Worm (Caenorhabditis elegans) whole organism, L4 larva: ENCODE measurements around the gene glr-6.
A peak's percentile ranks its signal among the peaks of the same experiment; 100 is the strongest.

Experiments
- D1046.2 ChIP-seq: fragments of 200-800 bp; sonication (Bioruptor generic); IDR thresholded peaks from 2 replicates; pipeline ENCODE4 v1.3.6; 2022; ENCODE audit warnings: missing genetic modification characterization, missing compliant biosample characterization
- F26F4.8 ChIP-seq: fragments of 200-800 bp; sonication (Bioruptor generic); conservative IDR thresholded peaks from 2 replicates; pipeline ENCODE4 v1.3.6; 2022; ENCODE audit warnings: missing genetic modification characterization, missing compliant biosample characterization
- Y105C5A.15 ChIP-seq: fragments of 200-800 bp; sonication (Bioruptor generic); IDR thresholded peaks from 2 replicates; pipeline ENCODE4 v1.3.6; 2022; ENCODE audit warnings: missing genetic modification characterization, missing compliant biosample characterization
- aha-1 ChIP-seq: fragments of 150-350 bp; peaks from one replicate; lab custom pipeline; 2014; ENCODE audit warnings: missing biosample characterization, missing genetic modification characterization
- aly-2 ChIP-seq: sonication (generic microtip); optimal IDR thresholded peaks from 2 replicates; lab custom pipeline; 2018; ENCODE audit warnings: missing biosample characterization, missing genetic modification characterization
- arid-1 ChIP-seq: fragments of 200-800 bp; sonication (Bioruptor generic); conservative IDR thresholded peaks from 2 replicates; pipeline ENCODE4 v1.3.6; 2022; ENCODE audit warnings: missing genetic modification reagents, missing genetic modification characterization, missing compliant biosample characterization
- daf-16 ChIP-seq, 3 experiments: sonication (generic microtip); optimal IDR thresholded peaks; 2 replicates each; lab custom pipeline; 2016 to 2017; ENCODE audit warnings: missing genetic modification characterization in 3 of 3, missing genetic modification reagents in 3 of 3, mild to moderate bottlenecking in 2 of 3, missing compliant biosample characterization in 2 of 3, missing biosample characterization in 1 of 3, moderate library complexity in 1 of 3
- dmd-6 ChIP-seq: fragments of 200-800 bp; sonication (Bioruptor generic); IDR thresholded peaks from 2 replicates; pipeline ENCODE4 v1.3.6; 2022; ENCODE audit warnings: missing genetic modification reagents, missing genetic modification characterization, missing compliant biosample characterization
- dpl-1 ChIP-seq: fragments of 150-350 bp; optimal IDR thresholded peaks from 2 replicates; lab custom pipeline; 2014; ENCODE audit warnings: missing biosample characterization, missing genetic modification reagents, missing genetic modification characterization
- dve-1 ChIP-seq: sonication (generic microtip); optimal IDR thresholded peaks from 2 replicates; lab custom pipeline; 2017; ENCODE audit warnings: antibody characterized with exemption, mild to moderate bottlenecking, missing genetic modification characterization, missing compliant biosample characterization; ENCODE audit not compliant: insufficient read depth
- fos-1 ChIP-seq: fragments of 150-350 bp; optimal IDR thresholded peaks from 2 replicates; lab custom pipeline; 2014; ENCODE audit warnings: missing biosample characterization, missing genetic modification characterization
- gei-8 ChIP-seq: fragments of 200-800 bp; sonication (Bioruptor generic); optimal IDR thresholded peaks from 2 replicates; lab custom pipeline; 2018; ENCODE audit warnings: mild to moderate bottlenecking, missing genetic modification characterization, missing compliant biosample characterization
- hif-1 ChIP-seq, 2 experiments: sonication (generic microtip); optimal IDR thresholded peaks; 2 replicates each; lab custom pipeline; 2016 to 2017; ENCODE audit warnings: missing compliant biosample characterization in 2 of 2, missing genetic modification characterization in 2 of 2, missing genetic modification reagents in 2 of 2, missing genotype in 2 of 2, mild to moderate bottlenecking in 1 of 2
- hlh-11 ChIP-seq: fragments of 200-800 bp; sonication (Bioruptor generic); optimal IDR thresholded peaks from 2 replicates; lab custom pipeline; 2018; ENCODE audit warnings: mild to moderate bottlenecking, missing genetic modification characterization, missing compliant biosample characterization
- hmg-1.1 ChIP-seq: fragments of 200-800 bp; sonication (Bioruptor generic); IDR thresholded peaks from 2 replicates; pipeline ENCODE4 v1.3.6; 2022; ENCODE audit warnings: missing genetic modification reagents, missing genetic modification characterization, missing compliant biosample characterization
- jun-1 ChIP-seq: fragments of 150-350 bp; optimal IDR thresholded peaks from 2 replicates; lab custom pipeline; 2014; ENCODE audit warnings: missing biosample characterization, missing genetic modification reagents, missing genetic modification characterization
- lim-7 ChIP-seq: fragments of 200-800 bp; sonication (Bioruptor generic); IDR thresholded peaks from 2 replicates; pipeline ENCODE4 v1.3.6; 2022; ENCODE audit warnings: missing genetic modification characterization, missing compliant biosample characterization
- lin-1 ChIP-seq: fragments of 200-800 bp; sonication (Bioruptor generic); IDR thresholded peaks from 2 replicates; pipeline ENCODE4 v1.3.6; 2022; ENCODE audit warnings: missing genetic modification reagents, missing genetic modification characterization, missing compliant biosample characterization
- lin-29 ChIP-seq: fragments of 200-800 bp; sonication (Bioruptor generic); IDR thresholded peaks from 2 replicates; pipeline ENCODE4 v1.3.6; 2022; ENCODE audit warnings: missing genetic modification reagents, missing genetic modification characterization, missing compliant biosample characterization
- lin-38 ChIP-seq: fragments of 200-800 bp; sonication (Bioruptor generic); IDR thresholded peaks from 2 replicates; pipeline ENCODE4 v1.3.6; 2022; ENCODE audit warnings: missing genetic modification reagents, missing genetic modification characterization, missing compliant biosample characterization
- mdl-1 ChIP-seq, 2 experiments: fragments of 150-350 bp in 1 of 2; sonication (generic microtip) in 1 of 2; optimal IDR thresholded peaks; 2 replicates each; lab custom pipeline; 2014 to 2017; ENCODE audit warnings: missing biosample characterization in 2 of 2, missing genetic modification characterization in 2 of 2
- mes-2 ChIP-seq: sonication (generic microtip); optimal IDR thresholded peaks from 2 replicates; lab custom pipeline; 2016; ENCODE audit warnings: missing genotype, mild to moderate bottlenecking, missing genetic modification characterization, missing compliant biosample characterization; ENCODE audit not compliant: poor library complexity, severe bottlenecking
- nhr-102 ChIP-seq: sonication (generic microtip); optimal IDR thresholded peaks from 2 replicates; lab custom pipeline; 2016; ENCODE audit warnings: mild to moderate bottlenecking, missing genetic modification characterization, moderate library complexity, missing compliant biosample characterization
- nhr-11 ChIP-seq: fragments of 150-350 bp; optimal IDR thresholded peaks from 2 replicates; lab custom pipeline; 2014; ENCODE audit warnings: missing biosample characterization, missing genetic modification characterization
- nhr-28 ChIP-seq: fragments of 150-350 bp; optimal IDR thresholded peaks from 2 replicates; lab custom pipeline; 2014; ENCODE audit warnings: missing biosample characterization, missing genetic modification characterization
- nhr-41 ChIP-seq: fragments of 200-800 bp; sonication (Bioruptor generic); IDR thresholded peaks from 2 replicates; pipeline ENCODE4 v1.3.6; 2022; ENCODE audit warnings: missing genetic modification reagents, missing genetic modification characterization, missing compliant biosample characterization
- nhr-48 ChIP-seq: sonication (generic microtip); optimal IDR thresholded peaks from 2 replicates; lab custom pipeline; 2016; ENCODE audit warnings: mild to moderate bottlenecking, missing genetic modification characterization, missing compliant biosample characterization
- nhr-6 ChIP-seq: fragments of 150-350 bp; optimal IDR thresholded peaks from 2 replicates; lab custom pipeline; 2014; ENCODE audit warnings: missing biosample characterization, missing genetic modification characterization
- nhr-76 ChIP-seq: fragments of 150-350 bp; optimal IDR thresholded peaks from 2 replicates; lab custom pipeline; 2014; ENCODE audit warnings: missing biosample characterization, missing genetic modification characterization
- nhr-77 ChIP-seq: fragments of 150-350 bp; optimal IDR thresholded peaks from 2 replicates; lab custom pipeline; 2014; ENCODE audit warnings: missing biosample characterization, missing genetic modification characterization
- pha-4 ChIP-seq, 2 experiments: fragments of 150-350 bp in 1 of 2; fragments of 200-800 bp in 1 of 2; sonication (Bioruptor generic) in 1 of 2; IDR thresholded peaks in 1 of 2; optimal IDR thresholded peaks in 1 of 2; 2 replicates each; pipeline versions ENCODE4 v1.3.6 to Lab custom; 2014 to 2022; ENCODE audit warnings: missing genetic modification characterization in 2 of 2, missing genetic modification reagents in 2 of 2, missing biosample characterization in 1 of 2, missing compliant biosample characterization in 1 of 2
- pqm-1 ChIP-seq: sonication (generic microtip); optimal IDR thresholded peaks from 2 replicates; lab custom pipeline; 2017; ENCODE audit warnings: missing biosample characterization, missing genetic modification characterization
- rbr-2 ChIP-seq: sonication (generic microtip); optimal IDR thresholded peaks from 2 replicates; lab custom pipeline; 2016; ENCODE audit warnings: missing genotype, missing genetic modification characterization, missing compliant biosample characterization
- saeg-2 ChIP-seq: fragments of 200-800 bp; sonication (Bioruptor generic); IDR thresholded peaks from 2 replicates; pipeline ENCODE4 v1.3.6; 2022; ENCODE audit warnings: missing genetic modification reagents, missing genetic modification characterization, missing compliant biosample characterization
- skn-1 ChIP-seq: fragments of 150-350 bp; optimal IDR thresholded peaks from 2 replicates; lab custom pipeline; 2014; ENCODE audit warnings: missing biosample characterization, missing genetic modification characterization
- spr-1 ChIP-seq: sonication (generic microtip); optimal IDR thresholded peaks from 2 replicates; lab custom pipeline; 2016; ENCODE audit warnings: mild to moderate bottlenecking, missing genetic modification characterization, missing compliant biosample characterization
- vab-7 ChIP-seq: fragments of 200-800 bp; sonication (Bioruptor generic); IDR thresholded peaks from 2 replicates; pipeline ENCODE4 v1.3.6; 2022; ENCODE audit warnings: missing genetic modification reagents, missing genetic modification characterization, missing compliant biosample characterization
- zip-11 ChIP-seq: fragments of 200-800 bp; sonication (Bioruptor generic); IDR thresholded peaks from 2 replicates; pipeline ENCODE4 v1.3.6; 2022; ENCODE audit warnings: missing genetic modification characterization, missing compliant biosample characterization
- ztf-11 ChIP-seq: fragments of 150-350 bp; optimal IDR thresholded peaks from 2 replicates; lab custom pipeline; 2014; ENCODE audit warnings: missing biosample characterization, missing genetic modification characterization

The glr-6 gene

ce11 chrX:6823218-6823979 lies 17.1 kb downstream of the glr-6 start, which contains the start of gene gei-15:
Gene gei-15 (minus strand): TSS chrX:6823268.
- no peak for TF ChIP-seq lin-1 (GFP tag; lab: Robert Waterston, UW)
- no peak for TF ChIP-seq vab-7 (GFP tag; lab: Robert Waterston, UW)
- no peak for TF ChIP-seq mdl-1 (tag; optimal IDR thresholded peaks at IDR 0.05; lab: Kevin White, UChicago)
- peak; percentile 63 for TF ChIP-seq aha-1 (tag; lab: Kevin White, UChicago)
- peak; percentile 55 for TF ChIP-seq hlh-11 (tag; lab: Kevin White, UChicago)
- no peak for TF ChIP-seq nhr-102 (tag; lab: Kevin White, UChicago)
- TF ChIP-seq zip-11 (GFP tag; lab: Robert Waterston, UW) = no peak
- peak; percentile 1 for TF ChIP-seq nhr-11 (tag; lab: Kevin White, UChicago)
- TF ChIP-seq F26F4.8 (GFP tag; lab: Robert Waterston, UW) = no peak
- TF ChIP-seq dpl-1 = no peak
- no peak for TF ChIP-seq mes-2 (tag; lab: Kevin White, UChicago)
- no peak for TF ChIP-seq nhr-77
- TF ChIP-seq aly-2 (tag; lab: Kevin White, UChicago) = no peak

ce11 chrX:6822552-6822951 lies 18.0 kb downstream of the glr-6 start:
- TF ChIP-seq lin-29 (GFP tag; lab: Robert Waterston, UW) (no peak), aha-1 (tag; lab: Kevin White, UChicago) (peak; percentile 88)

ce11 chrX:6819633-6820032 lies 20.9 kb downstream of the glr-6 start:
- TF ChIP-seq nhr-6 (no peak), gei-8 (GFP tag; lab: Kevin White, UChicago) (no peak), lin-1 (GFP tag; lab: Robert Waterston, UW) (no peak), nhr-76 (no peak), arid-1 (no peak), hmg-1.1 (GFP tag; lab: Robert Waterston, UW) (no peak), dmd-6 (peak; percentile 38; the same call in 1 of the 2 replicates), jun-1 (tag; lab: Kevin White, UChicago) (no peak), lin-38 (GFP tag; lab: Robert Waterston, UW) (no peak), mdl-1 (tag; optimal IDR thresholded peaks at IDR 0.05; lab: Kevin White, UChicago) (no peak), rbr-2 (tag; lab: Kevin White, UChicago) (no peak), pha-4 (GFP tag; IDR thresholded peaks at IDR 0.05; lab: Robert Waterston, UW) (no peak), pha-4 (tag; optimal IDR thresholded peaks at IDR 0.05; lab: Kevin White, UChicago) (no peak), skn-1 (tag; lab: Kevin White, UChicago) (no peak), nhr-48 (tag; lab: Kevin White, UChicago) (no peak), dve-1 (tag; lab: Kevin White, UChicago) (peak; percentile 21), spr-1 (tag; lab: Kevin White, UChicago) (no peak), pqm-1 (tag; lab: Kevin White, UChicago) (peak; percentile 72), D1046.2 (GFP tag; lab: Robert Waterston, UW) (no peak), fos-1 (tag; lab: Kevin White, UChicago) (no peak), hif-1 (tag; optimal IDR thresholded peaks at IDR 0.05; lab: Kevin White, UChicago) (no peak), nhr-28 (tag; lab: Kevin White, UChicago) (peak; percentile 61), nhr-41 (no peak), daf-16 (GFP tag; optimal IDR thresholded peaks at IDR 0.05; lab: Kevin White, UChicago) (no peak), daf-16 (tag; optimal IDR thresholded peaks at IDR 0.05; lab: Kevin White, UChicago) (peak; percentile 95), lin-29 (GFP tag; lab: Robert Waterston, UW) (no peak), F26F4.8 (GFP tag; lab: Robert Waterston, UW) (no peak), saeg-2 (GFP tag; lab: Robert Waterston, UW) (no peak), ztf-11 (no peak), hlh-11 (tag; lab: Kevin White, UChicago) (peak; percentile 28), lim-7 (no peak), Y105C5A.15 (GFP tag; lab: Robert Waterston, UW) (no peak)
